Comparison of ENCODE assay signal across 5 fruit fly cellular contexts in genomic region chrX:3173072-3173471, dm6.
TF ChIP-seq lines count a peak whose summit lies in the region.

CG18508 (minus strand) TSS chrX:3173140.

- TF ChIP-seq CTCF in whole organism, embryonic (GFP tag; optimal IDR thresholded peaks at IDR 0.05; lab: Kevin White, UChicago): peak; percentile 59

TF ChIP-seq in whole organism, adult, 20 proteins besides CTCF, POLR2A, EP300 and RAD21:
- no peak for TF ChIP-seq CG33017 (tag; optimal IDR thresholded peaks at IDR 0.05; lab: Kevin White, UChicago)
- peak; percentile 41 for TF ChIP-seq CG1620 (GFP tag; optimal IDR thresholded peaks at IDR 0.05; lab: Kevin White, UChicago)
- TF ChIP-seq toe (GFP tag; optimal IDR thresholded peaks at IDR 0.05; lab: Kevin White, UChicago): peak; percentile 3
- TF ChIP-seq ovo (GFP tag; optimal IDR thresholded peaks at IDR 0.05; lab: Kevin White, UChicago): peak; percentile 48

TF ChIP-seq in whole organism, embryonic, 481 proteins besides CTCF, POLR2A, EP300 and RAD21 (continues in another document):
- no peak for TF ChIP-seq ewg (GFP tag; optimal IDR thresholded peaks at IDR 0.05; lab: Kevin White, UChicago)
- no peak for TF ChIP-seq CG31441 (GFP tag; IDR thresholded peaks at IDR 0.05; lab: Robert Waterston, UW)
- TF ChIP-seq maf-S (GFP tag; optimal IDR thresholded peaks at IDR 0.05; lab: Kevin White, UChicago): no peak
- TF ChIP-seq CG14667 (GFP tag; IDR thresholded peaks at IDR 0.05; lab: Robert Waterston, UW): no peak
- TF ChIP-seq odd (GFP tag; optimal IDR thresholded peaks at IDR 0.05; lab: Kevin White, UChicago): no peak
- TF ChIP-seq CG4617 (GFP tag; optimal IDR thresholded peaks at IDR 0.05; lab: Kevin White, UChicago; ENCODE audit: borderline replicate concordance): no peak
- TF ChIP-seq CG13424 (tag; optimal IDR thresholded peaks at IDR 0.05; lab: Kevin White, UChicago): peak; percentile 14
- TF ChIP-seq pan (optimal IDR thresholded peaks at IDR 0.05; lab: Kevin White, UChicago): no peak
- TF ChIP-seq pan (GFP tag; optimal IDR thresholded peaks at IDR 0.05 in 1 of 2, IDR thresholded peaks at IDR 0.05 in 1 of 2): peak in 1 of 2 experiments; percentile 21
- TF ChIP-seq CG7271 (tag; optimal IDR thresholded peaks at IDR 0.05; lab: Kevin White, UChicago): no peak
- TF ChIP-seq psq (GFP tag; optimal IDR thresholded peaks at IDR 0.05; lab: Kevin White, UChicago): no peak
- TF ChIP-seq CG18619 (GFP tag; optimal IDR thresholded peaks at IDR 0.05; lab: Kevin White, UChicago): no peak
- TF ChIP-seq CG18476 (GFP tag; optimal IDR thresholded peaks at IDR 0.05; lab: Kevin White, UChicago): no peak
- no peak for TF ChIP-seq fd102C (GFP tag; optimal IDR thresholded peaks at IDR 0.05; lab: Kevin White, UChicago)
- no peak for TF ChIP-seq sna (GFP tag; IDR thresholded peaks at IDR 0.05; lab: Robert Waterston, UW; ENCODE audit: partially characterized antibody)
- peak; percentile 21 for TF ChIP-seq MESR4 (GFP tag; optimal IDR thresholded peaks at IDR 0.05; lab: Kevin White, UChicago)
- TF ChIP-seq row (GFP tag; IDR thresholded peaks at IDR 0.05; lab: Robert Waterston, UW): peak; percentile 77
- peak; percentile 27 for TF ChIP-seq CG7786 (GFP tag; optimal IDR thresholded peaks at IDR 0.05; lab: Kevin White, UChicago)
- TF ChIP-seq Meics (GFP tag; optimal IDR thresholded peaks at IDR 0.05; lab: Kevin White, UChicago): peak; percentile 1
- TF ChIP-seq Aef1 (GFP tag; IDR thresholded peaks at IDR 0.05; lab: Robert Waterston, UW): no peak
- TF ChIP-seq az2 (GFP tag; optimal IDR thresholded peaks at IDR 0.05; lab: Kevin White, UChicago): peak; percentile 7
- TF ChIP-seq D19A (tag; optimal IDR thresholded peaks at IDR 0.05; lab: Kevin White, UChicago): no peak

TF ChIP-seq in whole organism, prepupa, 60 proteins besides CTCF, POLR2A, EP300 and RAD21 (continues in another document):
- no peak for TF ChIP-seq CG34406 (GFP tag; optimal IDR thresholded peaks at IDR 0.05; lab: Kevin White, UChicago)
- no peak for TF ChIP-seq Ets21C (GFP tag; optimal IDR thresholded peaks at IDR 0.05; lab: Kevin White, UChicago)
- no peak for TF ChIP-seq Hr38 (GFP tag; optimal IDR thresholded peaks at IDR 0.05; lab: Kevin White, UChicago)
- no peak for TF ChIP-seq CG4318 (GFP tag; optimal IDR thresholded peaks at IDR 0.05; lab: Kevin White, UChicago)
- TF ChIP-seq Gug (GFP tag; IDR thresholded peaks at IDR 0.05; lab: Robert Waterston, UW): no peak
- TF ChIP-seq Sox102F (GFP tag; optimal IDR thresholded peaks at IDR 0.05; lab: Kevin White, UChicago): no peak
- TF ChIP-seq Smox (GFP tag; optimal IDR thresholded peaks at IDR 0.05; lab: Kevin White, UChicago): peak; percentile 21
- TF ChIP-seq CG10669 (GFP tag; optimal IDR thresholded peaks at IDR 0.05; lab: Kevin White, UChicago): peak; percentile 18
- TF ChIP-seq acj6 (GFP tag; optimal IDR thresholded peaks at IDR 0.05; lab: Kevin White, UChicago): no peak
- TF ChIP-seq svp (GFP tag; lab: Kevin White, UChicago): peak; percentile 64
- peak; percentile 34 for TF ChIP-seq Hr39 (GFP tag; optimal IDR thresholded peaks at IDR 0.05; lab: Kevin White, UChicago)
- peak; percentile 3 for TF ChIP-seq Lpt (GFP tag; optimal IDR thresholded peaks at IDR 0.05; lab: Kevin White, UChicago)
- TF ChIP-seq cyc (GFP tag; optimal IDR thresholded peaks at IDR 0.05; lab: Kevin White, UChicago): peak; percentile 1
- peak; percentile 19 for TF ChIP-seq fkh (GFP tag; optimal IDR thresholded peaks at IDR 0.05; lab: Kevin White, UChicago)
- TF ChIP-seq Met (GFP tag; optimal IDR thresholded peaks at IDR 0.05; lab: Kevin White, UChicago): peak; percentile 12
- peak; percentile 14 for TF ChIP-seq CG32006 (GFP tag; optimal IDR thresholded peaks at IDR 0.05; lab: Kevin White, UChicago)
- TF ChIP-seq CG3919 (GFP tag; optimal IDR thresholded peaks at IDR 0.05; lab: Kevin White, UChicago): peak; percentile 38
- TF ChIP-seq Eip93F (GFP tag; optimal IDR thresholded peaks at IDR 0.05; lab: Kevin White, UChicago): no peak
- TF ChIP-seq fd85E (GFP tag; optimal IDR thresholded peaks at IDR 0.05; lab: Kevin White, UChicago): no peak
- TF ChIP-seq CG6163 (GFP tag; IDR thresholded peaks at IDR 0.05; lab: Robert Waterston, UW): peak; percentile 54
- peak; percentile 42; the same call in 1 of the 3 replicates for TF ChIP-seq eg (GFP tag; IDR thresholded peaks at IDR 0.05; lab: Robert Waterston, UW)
- peak; percentile 10 for TF ChIP-seq CG31627 (GFP tag; optimal IDR thresholded peaks at IDR 0.05; lab: Kevin White, UChicago)
- TF ChIP-seq esn (GFP tag; optimal IDR thresholded peaks at IDR 0.05; lab: Kevin White, UChicago): no peak

TF ChIP-seq in whole organism, pupa, 21 proteins besides CTCF, POLR2A, EP300 and RAD21:
- TF ChIP-seq CG4496 (GFP tag; IDR thresholded peaks at IDR 0.05; lab: Robert Waterston, UW) (peak; percentile 55; the same call in 1 of the 3 replicates), Snoo (tag; optimal IDR thresholded peaks at IDR 0.05; lab: Kevin White, UChicago) (no peak), Pif1A (GFP tag; optimal IDR thresholded peaks at IDR 0.05; lab: Kevin White, UChicago) (peak; percentile 47), Pif1B (GFP tag; optimal IDR thresholded peaks at IDR 0.05; lab: Kevin White, UChicago) (peak; percentile 9), CG9948 (tag; optimal IDR thresholded peaks at IDR 0.05; lab: Kevin White, UChicago) (no peak), CG32121 (GFP tag; IDR thresholded peaks at IDR 0.05; lab: Robert Waterston, UW) (0 out of 2 replicates have a peak, but pooled peaks have one; percentile 7), CG13204 (GFP tag; optimal IDR thresholded peaks at IDR 0.05; lab: Kevin White, UChicago) (no peak), CG8301 (tag; optimal IDR thresholded peaks at IDR 0.05; lab: Kevin White, UChicago) (peak; percentile 2), D1 (tag; optimal IDR thresholded peaks at IDR 0.05; lab: Kevin White, UChicago) (no peak), CG12605 (GFP tag; IDR thresholded peaks at IDR 0.05; lab: Robert Waterston, UW) (no peak), CG15710 (tag; optimal IDR thresholded peaks at IDR 0.05; lab: Kevin White, UChicago) (peak; percentile 3), gl (tag; optimal IDR thresholded peaks at IDR 0.05; lab: Kevin White, UChicago) (no peak), Ets98B (GFP tag; IDR thresholded peaks at IDR 0.05; lab: Robert Waterston, UW) (peak; percentile 12; the same call in 1 of the 2 replicates), fd96Ca (GFP tag; IDR thresholded peaks at IDR 0.05; lab: Robert Waterston, UW) (peak; percentile 49; the same call in 1 of the 3 replicates), CG34367 (tag; optimal IDR thresholded peaks at IDR 0.05; lab: Kevin White, UChicago) (no peak), CG10348 (GFP tag; IDR thresholded peaks at IDR 0.05; lab: Robert Waterston, UW) (no peak), EcR (GFP tag; optimal IDR thresholded peaks at IDR 0.05; lab: Kevin White, UChicago) (no peak), CG17806 (tag; optimal IDR thresholded peaks at IDR 0.05; lab: Kevin White, UChicago) (peak; percentile 17)

TF ChIP-seq in whole organism, wandering third instar larva, 38 proteins besides CTCF, POLR2A, EP300 and RAD21:
- TF ChIP-seq Myc (optimal IDR thresholded peaks at IDR 0.05; lab: Kevin White, UChicago): peak; percentile 15
- TF ChIP-seq foxo (GFP tag; optimal IDR thresholded peaks at IDR 0.05; lab: Kevin White, UChicago): peak in 1 of 2 experiments; percentile 22
- peak; percentile 35 for TF ChIP-seq woc (GFP tag; optimal IDR thresholded peaks at IDR 0.05; lab: Kevin White, UChicago)
- no peak for TF ChIP-seq dsf (GFP tag; optimal IDR thresholded peaks at IDR 0.05; lab: Kevin White, UChicago; ENCODE audit: borderline replicate concordance)
